Worm (Caenorhabditis elegans): ENCODE results near the gene jmjd-2.

Gene jmjd-2

DNA sequence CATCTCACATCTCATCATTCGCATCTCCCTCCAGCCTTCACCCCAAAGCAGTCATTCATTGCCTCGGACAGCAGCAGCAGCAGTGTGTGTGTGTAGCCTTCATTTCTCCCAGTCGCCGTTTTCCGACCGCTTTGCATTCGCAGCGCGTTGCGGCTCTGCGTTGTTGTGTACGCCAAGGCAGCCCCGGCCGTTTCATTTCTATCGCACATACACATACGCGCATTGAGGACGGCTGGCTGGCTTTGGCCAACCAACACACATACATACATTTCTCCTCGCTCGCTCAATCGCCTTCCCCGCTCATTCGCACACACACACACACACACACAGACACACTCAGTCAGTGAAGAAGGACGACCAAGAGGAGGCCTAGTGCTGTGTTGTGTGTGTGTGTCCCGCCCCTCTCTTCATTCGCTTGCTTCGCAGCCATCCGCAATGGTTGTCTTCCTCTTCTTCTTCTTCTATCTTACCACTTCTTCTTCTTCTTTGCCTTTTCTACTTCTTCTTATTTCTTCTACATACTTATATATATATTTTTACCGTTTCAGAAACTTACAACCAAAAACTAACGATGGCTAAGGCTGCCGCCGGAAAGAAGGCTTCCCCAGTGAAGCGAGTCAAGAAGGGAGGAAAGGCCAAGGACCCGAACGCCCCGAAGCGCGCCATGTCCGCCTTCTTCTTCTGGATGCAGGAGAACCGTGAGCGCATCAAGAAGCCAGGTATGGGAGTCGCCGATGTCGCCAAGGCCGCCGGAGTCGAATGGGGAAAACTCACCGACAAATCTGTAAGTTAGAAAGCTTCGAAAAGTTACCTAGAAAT is 7.0 kb upstream of the jmjd-2 start, which contains the start of gene hmg-1.1 (continued):
- TF ChIP-seq zip-4 (GFP tag; optimal IDR thresholded peaks at IDR 0.05) (no peak), nhr-19 (GFP tag; conservative IDR thresholded peaks at IDR 0.05) (peak; percentile 47), fkh-10 (GFP tag; optimal IDR thresholded peaks at IDR 0.05) (no peak), aly-2 (tag; optimal IDR thresholded peaks at IDR 0.05) (no peak), ceh-90 (tag; optimal IDR thresholded peaks at IDR 0.05) (no peak), ceh-82 (tag; optimal IDR thresholded peaks at IDR 0.05) (peak in 2 of 3 experiments; percentile 26 to 79), ztf-4 (tag; optimal IDR thresholded peaks at IDR 0.05) (peak; percentile 79), lin-15B (tag; optimal IDR thresholded peaks at IDR 0.05) (peak; percentile 8), mef-2 (tag; optimal IDR thresholded peaks at IDR 0.05) (no peak), pag-3 (tag; optimal IDR thresholded peaks at IDR 0.05; ENCODE audit: borderline replicate concordance, insufficient read depth) (no peak), nhr-84 (tag; optimal IDR thresholded peaks at IDR 0.05) (no peak), mab-9 (GFP tag; IDR thresholded peaks at IDR 0.05) (0 out of 2 replicates have a peak, but pooled peaks have one; percentile 5), fkh-8 (tag; optimal IDR thresholded peaks at IDR 0.05) (peak; percentile 87), vab-15 (tag; optimal IDR thresholded peaks at IDR 0.05) (no peak), lsy-2 (tag; optimal IDR thresholded peaks at IDR 0.05) (peak; percentile 35 to 76), egl-27 (tag; optimal IDR thresholded peaks at IDR 0.05) (no peak), elt-2 (tag; optimal IDR thresholded peaks at IDR 0.05) (peak; percentile 0), snu-23 (GFP tag; optimal IDR thresholded peaks at IDR 0.05) (peak; percentile 85), nhr-20 (tag; optimal IDR thresholded peaks at IDR 0.05) (peak; percentile 68), snpc-4 (tag; optimal IDR thresholded peaks at IDR 0.05) (peak; percentile 58), elt-3 (tag; optimal IDR thresholded peaks at IDR 0.05) (peak in 1 of 6 experiments; percentile 26), mdl-1 (tag; optimal IDR thresholded peaks at IDR 0.05) (peak in 1 of 2 experiments; percentile 60), sup-37 (GFP tag; optimal IDR thresholded peaks at IDR 0.05) (no peak), lin-13 (GFP tag; optimal IDR thresholded peaks at IDR 0.05) (peak; percentile 20), efl-3 (GFP tag; optimal IDR thresholded peaks at IDR 0.05) (no peak), lin-35 (GFP tag; optimal IDR thresholded peaks at IDR 0.05) (peak; percentile 70 to 79), ztf-11 (tag; optimal IDR thresholded peaks at IDR 0.05) (peak in 1 of 2 experiments; percentile 63), dsc-1 (tag; optimal IDR thresholded peaks at IDR 0.05) (peak; percentile 57), nhr-11 (tag; optimal IDR thresholded peaks at IDR 0.05) (no peak), nhr-237 (tag; optimal IDR thresholded peaks at IDR 0.05) (no peak), lir-3 (tag; optimal IDR thresholded peaks at IDR 0.05; ENCODE audit: poor library complexity) (peak; percentile 61), pax-3 (tag; optimal IDR thresholded peaks at IDR 0.05) (peak; percentile 10), unc-30 (tag; optimal IDR thresholded peaks at IDR 0.05) (no peak), tlp-1 (tag; optimal IDR thresholded peaks at IDR 0.05) (no peak), nhr-76 (tag; optimal IDR thresholded peaks at IDR 0.05) (no peak), egl-13 (tag; optimal IDR thresholded peaks at IDR 0.05) (peak; percentile 41)

- TF ChIP-seq ceh-8 (GFP tag; optimal IDR thresholded peaks at IDR 0.05) (no peak), lin-39 (tag; optimal IDR thresholded peaks at IDR 0.05) (no peak), pax-3 (tag; optimal IDR thresholded peaks at IDR 0.05) (no peak), nhr-47 (tag; optimal IDR thresholded peaks at IDR 0.05) (peak; percentile 46), ceh-82 (tag; optimal IDR thresholded peaks at IDR 0.05) (peak; percentile 4 to 64 (median 37)), unc-62 (GFP tag; optimal IDR thresholded peaks at IDR 0.05) (no peak), nhr-71 (tag; optimal IDR thresholded peaks at IDR 0.05) (peak; percentile 67), sup-37 (GFP tag; optimal IDR thresholded peaks at IDR 0.05) (no peak), lin-14 (GFP tag; optimal IDR thresholded peaks at IDR 0.05) (peak; percentile 74), zip-4 (GFP tag; optimal IDR thresholded peaks at IDR 0.05) (no peak), Y116A8C.19 (tag; optimal IDR thresholded peaks at IDR 0.05; ENCODE audit: borderline replicate concordance) (no peak), ets-5 (GFP tag; IDR thresholded peaks at IDR 0.05) (no peak), skn-1 (tag; optimal IDR thresholded peaks at IDR 0.05) (peak; percentile 16), mdl-1 (tag; optimal IDR thresholded peaks at IDR 0.05) (peak in 1 of 2 experiments; percentile 71), tbx-2 (tag; optimal IDR thresholded peaks at IDR 0.05) (peak; percentile 35), hlh-4 (tag; optimal IDR thresholded peaks at IDR 0.05) (no peak), lsy-2 (tag; optimal IDR thresholded peaks at IDR 0.05) (peak; percentile 40 to 54), efl-1 (optimal IDR thresholded peaks at IDR 0.05) (peak; percentile 55 to 60), efl-1 (GFP tag; optimal IDR thresholded peaks at IDR 0.05 in 1 of 2) (peak; percentile 62 to 95), nhr-20 (tag; optimal IDR thresholded peaks at IDR 0.05) (peak; percentile 52), egl-13 (tag; optimal IDR thresholded peaks at IDR 0.05) (peak; percentile 4), C16A3.4 (tag; optimal IDR thresholded peaks at IDR 0.05) (peak; percentile 28)
Measured at ce11 chrII:14249489-14249888, 6.1 kb upstream of the jmjd-2 start.
